Fruit fly (Drosophila melanogaster) whole organism: ENCODE data around the gene pinta.

Experiments
- CG8478 ChIP-seq: fragments of >200 bp; optimal IDR thresholded peaks from 2 replicates; lab custom pipeline; 2018; ENCODE audit warnings: inconsistent platforms
- Dll ChIP-seq: fragments of >200 bp; optimal IDR thresholded peaks from 2 replicates; lab custom pipeline; 2017
- EcR ChIP-seq, 2 experiments: fragments of >200 bp; optimal IDR thresholded peaks; 2 replicates each; lab custom pipeline; 2017; ENCODE audit warnings: missing biosample characterization in 2 of 2, missing genetic modification characterization in 2 of 2, missing genetic modification reagents in 2 of 2
- pan ChIP-seq: fragments of >200 bp; optimal IDR thresholded peaks from 2 replicates; lab custom pipeline; 2017
- psq ChIP-seq: fragments of >200 bp; optimal IDR thresholded peaks from 2 replicates; lab custom pipeline; 2017
- usp ChIP-seq: fragments of >200 bp; optimal IDR thresholded peaks from 2 replicates; lab custom pipeline; 2017; ENCODE audit warnings: missing biosample characterization, missing genetic modification characterization, mixed read lengths

- TF ChIP-seq psq, result no peak
- TF ChIP-seq EcR (GFP tag; optimal IDR thresholded peaks at IDR 0.05; lab: Kevin White, UChicago), result no peak
- TF ChIP-seq CG8478, result no peak
- no peak for TF ChIP-seq pan (lab: Kevin White, UChicago)
- TF ChIP-seq Dll, result no peak
- no peak for TF ChIP-seq usp (GFP tag; lab: Kevin White, UChicago)
These were observed 44.8 kb downstream of the pinta start, which contains the start of gene CG34149 for dm6 chr3R:22379942-22380341.
